Fruit fly (Drosophila melanogaster): ENCODE data around the gene CG31457.

Gene CG31457

dm6 chr3R:23171867-23172266 lies 44.1 kb upstream of the CG31457 start (continued):
- no peak for TF ChIP-seq bab2 (GFP tag; optimal IDR thresholded peaks at IDR 0.05)
- no peak for TF ChIP-seq CG14965 (GFP tag; optimal IDR thresholded peaks at IDR 0.05; ENCODE audit: borderline replicate concordance)
- peak; percentile 69 for TF ChIP-seq Deaf1 (tag; optimal IDR thresholded peaks at IDR 0.05)
- TF ChIP-seq CG12391 (tag; optimal IDR thresholded peaks at IDR 0.05): no peak
- TF ChIP-seq en (GFP tag; optimal IDR thresholded peaks at IDR 0.05): no peak
- no peak for TF ChIP-seq HHEX (GFP tag; optimal IDR thresholded peaks at IDR 0.05)
- TF ChIP-seq insv (GFP tag; optimal IDR thresholded peaks at IDR 0.05): no peak
- TF ChIP-seq bcd (GFP tag; optimal IDR thresholded peaks at IDR 0.05): no peak
- no peak for TF ChIP-seq dmrt11E (tag; optimal IDR thresholded peaks at IDR 0.05)
- peak; percentile 16 for TF ChIP-seq cwo (GFP tag; optimal IDR thresholded peaks at IDR 0.05)
- 0 out of 2 replicates have a peak, but pooled peaks have one; percentile 21 for TF ChIP-seq CG7372 (GFP tag; IDR thresholded peaks at IDR 0.05)
- TF ChIP-seq tx (GFP tag; optimal IDR thresholded peaks at IDR 0.05): no peak
- TF ChIP-seq jing (GFP tag; optimal IDR thresholded peaks at IDR 0.05): no peak
- TF ChIP-seq dati (GFP tag; IDR thresholded peaks at IDR 0.05): no peak
- TF ChIP-seq psq (GFP tag; optimal IDR thresholded peaks at IDR 0.05): no peak
- TF ChIP-seq disco-r (GFP tag; optimal IDR thresholded peaks at IDR 0.05): no peak
- peak; percentile 32 for TF ChIP-seq lab (GFP tag; optimal IDR thresholded peaks at IDR 0.05)
- TF ChIP-seq Hey (tag; optimal IDR thresholded peaks at IDR 0.05): peak; percentile 67
- TF ChIP-seq Neu2 (GFP tag; optimal IDR thresholded peaks at IDR 0.05; ENCODE audit: borderline replicate concordance): no peak
- no peak for TF ChIP-seq CG15011 (GFP tag; optimal IDR thresholded peaks at IDR 0.05)
- TF ChIP-seq CG11085 (GFP tag; IDR thresholded peaks at IDR 0.05): no peak
- TF ChIP-seq tio (GFP tag; optimal IDR thresholded peaks at IDR 0.05): no peak
- TF ChIP-seq CG30403 (GFP tag; optimal IDR thresholded peaks at IDR 0.05): no peak
- TF ChIP-seq CG17568 (GFP tag; optimal IDR thresholded peaks at IDR 0.05): no peak
- no peak for TF ChIP-seq CG34422 (GFP tag; IDR thresholded peaks at IDR 0.05)
- no peak for TF ChIP-seq pzg (GFP tag; optimal IDR thresholded peaks at IDR 0.05)
- no peak for TF ChIP-seq CG10565 (GFP tag; optimal IDR thresholded peaks at IDR 0.05)
- TF ChIP-seq Dll (GFP tag; IDR thresholded peaks at IDR 0.05; ENCODE audit: partially characterized antibody): no peak

- peak; percentile 90 for TF ChIP-seq CG7372 (GFP tag; IDR thresholded peaks at IDR 0.05)
- no peak for TF ChIP-seq CG12219 (GFP tag; optimal IDR thresholded peaks at IDR 0.05)
Measured at dm6 chr3R:23170335-23170734, 42.6 kb upstream of the CG31457 start.

- TF ChIP-seq Aef1 (GFP tag; IDR thresholded peaks at IDR 0.05) (peak; percentile 19; the same call in 1 of the 3 replicates), zf30C (GFP tag; optimal IDR thresholded peaks at IDR 0.05) (no peak), ttk (GFP tag; IDR thresholded peaks at IDR 0.05) (no peak), fru (optimal IDR thresholded peaks at IDR 0.05) (no peak), Hmr (GFP tag; optimal IDR thresholded peaks at IDR 0.05) (peak; percentile 7), E2f1 (GFP tag; IDR thresholded peaks at IDR 0.05) (0 out of 2 replicates have a peak, but pooled peaks have one; percentile 44), sens (GFP tag) (no peak), ara (GFP tag; IDR thresholded peaks at IDR 0.05) (peak; percentile 17; the same call in 1 of the 2 replicates), gem (tag; optimal IDR thresholded peaks at IDR 0.05) (peak; percentile 8), vvl (GFP tag; IDR thresholded peaks at IDR 0.05) (peak; percentile 32; the same call in 1 of the 2 replicates), lab (GFP tag; optimal IDR thresholded peaks at IDR 0.05) (peak; percentile 54), Meics (GFP tag; optimal IDR thresholded peaks at IDR 0.05) (peak; percentile 26), CG6791 (GFP tag; IDR thresholded peaks at IDR 0.05; ENCODE audit: partially characterized antibody) (no peak), Doc3 (GFP tag; IDR thresholded peaks at IDR 0.05; ENCODE audit: partially characterized antibody) (no peak), gcm (GFP tag; optimal IDR thresholded peaks at IDR 0.05) (no peak), CG9932 (GFP tag; IDR thresholded peaks at IDR 0.05) (peak; percentile 31; the same call in 1 of the 2 replicates), Antp (GFP tag; optimal IDR thresholded peaks at IDR 0.05) (no peak), CTCF (GFP tag; optimal IDR thresholded peaks at IDR 0.05) (peak; percentile 83), tap (tag; optimal IDR thresholded peaks at IDR 0.05) (no peak), CG11456 (GFP tag; IDR thresholded peaks at IDR 0.05) (0 out of 3 replicates have a peak, but pooled peaks have one; percentile 28), CG6689 (GFP tag; IDR thresholded peaks at IDR 0.05) (peak; percentile 31; the same call in 1 of the 2 replicates)
Measured at dm6 chr3R:23167507-23168324, 39.9 kb upstream of the CG31457 start, which contains the start of gene Irk1. Gene Irk1, plus strand, starts transcription at chr3R:23168317.
